Worm (Caenorhabditis elegans): ENCODE measurements around the gene utx-1.

ce11 chrX:8585837-8586236 is 28.9 kb downstream of the utx-1 start, which contains the start of gene F18E9.3:
- TF ChIP-seq nhr-76 (tag; optimal IDR thresholded peaks at IDR 0.05) (no peak), cnd-1 (tag; optimal IDR thresholded peaks at IDR 0.05) (no peak), elt-3 (tag; optimal IDR thresholded peaks at IDR 0.05) (no peak), pha-4 (tag; optimal IDR thresholded peaks at IDR 0.05) (no peak), unc-39 (tag; optimal IDR thresholded peaks at IDR 0.05) (no peak), nhr-28 (tag; optimal IDR thresholded peaks at IDR 0.05) (no peak), sem-2 (GFP tag; optimal IDR thresholded peaks at IDR 0.05) (no peak)

Data from whole organism, mixed stage, embryonic.